Worm (Caenorhabditis elegans): Measurements from ENCODE around the gene ZK455.5.

ZK455.5 gene

DNA sequence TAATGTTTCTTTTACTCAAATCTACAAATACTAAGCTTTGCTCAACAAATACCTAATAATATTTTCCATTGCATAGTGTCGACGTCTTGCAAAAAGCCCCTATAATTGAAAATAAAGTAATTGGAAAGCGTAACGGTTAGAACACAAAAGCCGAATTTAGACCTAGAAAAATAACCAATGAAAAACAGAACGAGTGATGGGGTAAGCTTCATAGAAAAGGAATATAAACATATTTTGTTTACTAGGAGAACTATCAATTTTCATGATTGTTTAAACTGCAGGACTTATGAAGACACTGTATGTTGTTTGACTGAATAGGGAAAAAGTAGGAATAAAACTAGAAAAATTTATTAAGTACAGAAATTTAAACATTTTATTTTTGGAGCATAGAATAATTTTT is 40.5 kb downstream of the ZK455.5 start, which contains the start of gene F38B2.3:
F38B2.3 (minus strand) TSS at position 101 of the 400 bp plus-strand sequence.
- TF ChIP-seq scrt-1 (GFP tag; IDR thresholded peaks at IDR 0.05): no peak
- no peak for TF ChIP-seq hnd-1 (tag; optimal IDR thresholded peaks at IDR 0.05)
- no peak for TF ChIP-seq F13C5.2 (tag; optimal IDR thresholded peaks at IDR 0.05)
- no peak for TF ChIP-seq tbx-37 (GFP tag; conservative IDR thresholded peaks at IDR 0.05)
- TF ChIP-seq ceh-36 (tag; optimal IDR thresholded peaks at IDR 0.05): no peak
- TF ChIP-seq flt-1 (GFP tag; IDR thresholded peaks at IDR 0.05): no peak
- no peak for TF ChIP-seq ets-7 (tag; optimal IDR thresholded peaks at IDR 0.05)
- TF ChIP-seq hmbx-1 (tag; optimal IDR thresholded peaks at IDR 0.05): no peak
- no peak for TF ChIP-seq tra-4 (tag; optimal IDR thresholded peaks at IDR 0.05)
- TF ChIP-seq aly-1 (tag; optimal IDR thresholded peaks at IDR 0.05): no peak
- no peak for TF ChIP-seq ceh-13 (GFP tag; optimal IDR thresholded peaks at IDR 0.05)
- no peak for TF ChIP-seq tbx-11 (GFP tag; IDR thresholded peaks at IDR 0.05)
- no peak for TF ChIP-seq hmg-4 (GFP tag; optimal IDR thresholded peaks at IDR 0.05)
- TF ChIP-seq ama-1 (optimal IDR thresholded peaks at IDR 0.05): no peak
- no peak for TF ChIP-seq sea-1 (GFP tag; conservative IDR thresholded peaks at IDR 0.05)
- no peak for TF ChIP-seq B0310.2 (tag; optimal IDR thresholded peaks at IDR 0.05)
- no peak for TF ChIP-seq pes-1 (GFP tag; IDR thresholded peaks at IDR 0.05)

DNA sequence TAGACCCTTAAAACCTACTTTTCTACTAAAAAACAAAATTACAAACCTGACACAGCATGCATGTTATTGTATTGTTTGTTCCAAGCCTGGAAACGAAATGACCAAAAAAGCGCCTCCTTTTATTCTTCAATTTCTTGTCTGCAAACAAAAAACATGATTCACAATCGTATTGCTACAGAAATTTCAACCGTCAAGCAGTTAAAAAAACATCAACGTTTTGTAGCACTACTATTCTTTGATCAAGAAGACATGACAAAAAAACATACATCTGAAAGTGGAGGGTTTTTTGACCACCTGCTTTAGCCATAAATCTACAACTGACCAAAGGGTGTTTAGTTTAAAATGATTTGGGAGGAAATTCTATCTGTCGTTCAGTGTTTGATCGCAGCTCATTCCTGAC is 45.6 kb downstream of the ZK455.5 start, which contains the start of gene F38B2.6:
F38B2.6 (minus strand) TSS at position 101 of the 400 bp plus-strand sequence.
- TF ChIP-seq tbx-11 (GFP tag; IDR thresholded peaks at IDR 0.05) (no peak), F13C5.2 (tag; optimal IDR thresholded peaks at IDR 0.05) (no peak), sea-1 (GFP tag; conservative IDR thresholded peaks at IDR 0.05) (no peak), hmg-4 (GFP tag; optimal IDR thresholded peaks at IDR 0.05) (no peak), scrt-1 (GFP tag; IDR thresholded peaks at IDR 0.05) (no peak), pes-1 (GFP tag; IDR thresholded peaks at IDR 0.05) (no peak), ceh-13 (GFP tag; optimal IDR thresholded peaks at IDR 0.05) (no peak), flt-1 (GFP tag; IDR thresholded peaks at IDR 0.05) (no peak), B0310.2 (tag; optimal IDR thresholded peaks at IDR 0.05) (no peak), ceh-36 (tag; optimal IDR thresholded peaks at IDR 0.05) (no peak)

DNA sequence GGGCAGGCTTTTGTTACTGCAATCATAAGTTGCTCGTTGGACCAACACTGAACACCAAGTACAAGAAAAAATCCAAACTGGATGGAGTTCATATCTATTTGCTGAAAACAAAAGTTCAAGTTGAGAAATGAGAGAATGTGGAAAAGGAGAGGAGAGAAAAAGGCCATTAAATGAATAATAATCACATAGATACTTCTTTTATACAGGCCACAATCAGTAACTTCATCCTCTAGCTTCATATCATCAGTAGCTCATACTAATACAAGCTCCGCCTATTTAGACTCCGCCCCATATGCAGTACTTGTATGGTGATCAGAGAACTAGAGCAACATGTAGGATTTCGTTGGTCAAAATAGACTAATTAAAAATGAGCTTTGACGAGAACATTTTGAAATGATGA is 47.5 kb downstream of the ZK455.5 start, which contains the start of gene F38B2.2:
F38B2.2 (minus strand) TSS at position 101 of the 400 bp plus-strand sequence.
- TF ChIP-seq pes-1 (GFP tag; IDR thresholded peaks at IDR 0.05) (no peak), scrt-1 (GFP tag; IDR thresholded peaks at IDR 0.05) (no peak), ama-1 (optimal IDR thresholded peaks at IDR 0.05) (no peak), hnd-1 (tag; optimal IDR thresholded peaks at IDR 0.05) (no peak), F13C5.2 (tag; optimal IDR thresholded peaks at IDR 0.05) (no peak), tbx-37 (GFP tag; conservative IDR thresholded peaks at IDR 0.05) (no peak), ceh-36 (tag; optimal IDR thresholded peaks at IDR 0.05) (no peak)

Data from whole organism, early embryonic.